Fruit fly (Drosophila melanogaster): Measurements from ENCODE around the gene opa.

opa gene

dm6 chr3R:4813172-4813716 lies 39.4 kb upstream of the opa start:
- TF ChIP-seq Abd-B (GFP tag; optimal IDR thresholded peaks at IDR 0.05) = no peak
- no peak for TF ChIP-seq sv (GFP tag; optimal IDR thresholded peaks at IDR 0.05)
- peak; percentile 37 for TF ChIP-seq Sp1 (GFP tag; optimal IDR thresholded peaks at IDR 0.05)
- no peak for TF ChIP-seq Myc (optimal IDR thresholded peaks at IDR 0.05)
- peak; percentile 51 for TF ChIP-seq woc (GFP tag; optimal IDR thresholded peaks at IDR 0.05)
- TF ChIP-seq lola (GFP tag; optimal IDR thresholded peaks at IDR 0.05) = no peak
- peak; percentile 72 for TF ChIP-seq Hr83 (GFP tag; optimal IDR thresholded peaks at IDR 0.05; ENCODE audit: poor library complexity, severe bottlenecking)
- TF ChIP-seq br (GFP tag; optimal IDR thresholded peaks at IDR 0.05) = peak; percentile 28
- TF ChIP-seq CG32264 (GFP tag; optimal IDR thresholded peaks at IDR 0.05) = peak; percentile 37
- peak; percentile 24 for TF ChIP-seq OdsH (GFP tag; optimal IDR thresholded peaks at IDR 0.05)
- TF ChIP-seq h (GFP tag; optimal IDR thresholded peaks at IDR 0.05) = peak; percentile 25
- no peak for TF ChIP-seq HLH106 (tag; optimal IDR thresholded peaks at IDR 0.05)
- TF ChIP-seq dsf (GFP tag; optimal IDR thresholded peaks at IDR 0.05; ENCODE audit: borderline replicate concordance) = no peak
- TF ChIP-seq Rel (GFP tag; optimal IDR thresholded peaks at IDR 0.05) = no peak
- TF ChIP-seq Rel (tag; optimal IDR thresholded peaks at IDR 0.05) = peak; percentile 48
- no peak for TF ChIP-seq sage (GFP tag; optimal IDR thresholded peaks at IDR 0.05)
- peak; percentile 28 for TF ChIP-seq fru (GFP tag; optimal IDR thresholded peaks at IDR 0.05)
- TF ChIP-seq Mio (GFP tag; optimal IDR thresholded peaks at IDR 0.05) = no peak
- peak; percentile 41 for TF ChIP-seq rgr (GFP tag; optimal IDR thresholded peaks at IDR 0.05)
- TF ChIP-seq tai (GFP tag; optimal IDR thresholded peaks at IDR 0.05) = peak; percentile 12
- TF ChIP-seq Dif (GFP tag; optimal IDR thresholded peaks at IDR 0.05; ENCODE audit: partially characterized antibody) = no peak
- no peak for TF ChIP-seq Hr78 (GFP tag; optimal IDR thresholded peaks at IDR 0.05)
- no peak for TF ChIP-seq ey (GFP tag; optimal IDR thresholded peaks at IDR 0.05)
- TF ChIP-seq foxo (GFP tag; optimal IDR thresholded peaks at IDR 0.05) = no peak
- TF ChIP-seq GATAd (GFP tag; optimal IDR thresholded peaks at IDR 0.05) = no peak
- peak; percentile 19 for TF ChIP-seq psq (GFP tag; optimal IDR thresholded peaks at IDR 0.05)
- TF ChIP-seq Jra (GFP tag; optimal IDR thresholded peaks at IDR 0.05) = no peak
- no peak for TF ChIP-seq Dfd (GFP tag; optimal IDR thresholded peaks at IDR 0.05)
- no peak for TF ChIP-seq usp (GFP tag; optimal IDR thresholded peaks at IDR 0.05)
- no peak for TF ChIP-seq jim (GFP tag; optimal IDR thresholded peaks at IDR 0.05)
- TF ChIP-seq dl (GFP tag; optimal IDR thresholded peaks at IDR 0.05; ENCODE audit: insufficient read depth in 1 of 2, partially characterized antibody in 2 of 2) = no peak
- peak; percentile 16 for TF ChIP-seq CG9705 (GFP tag; optimal IDR thresholded peaks at IDR 0.05)
- TF ChIP-seq N (GFP tag; optimal IDR thresholded peaks at IDR 0.05) = no peak
- no peak for TF ChIP-seq pan (optimal IDR thresholded peaks at IDR 0.05)
- TF ChIP-seq Hnf4 (GFP tag; optimal IDR thresholded peaks at IDR 0.05) = peak; percentile 51
- TF ChIP-seq dmrt93B (GFP tag; optimal IDR thresholded peaks at IDR 0.05) = no peak
- no peak for TF ChIP-seq brk (GFP tag; optimal IDR thresholded peaks at IDR 0.05)

- TF ChIP-seq dsf (GFP tag; optimal IDR thresholded peaks at IDR 0.05; ENCODE audit: borderline replicate concordance) (no peak), h (GFP tag; optimal IDR thresholded peaks at IDR 0.05) (no peak), Dfd (GFP tag; optimal IDR thresholded peaks at IDR 0.05) (no peak), jim (GFP tag; optimal IDR thresholded peaks at IDR 0.05) (no peak), usp (GFP tag; optimal IDR thresholded peaks at IDR 0.05) (no peak), tai (GFP tag; optimal IDR thresholded peaks at IDR 0.05) (no peak), fru (GFP tag; optimal IDR thresholded peaks at IDR 0.05) (no peak), lola (GFP tag; optimal IDR thresholded peaks at IDR 0.05) (no peak), ey (GFP tag; optimal IDR thresholded peaks at IDR 0.05) (no peak), N (GFP tag; optimal IDR thresholded peaks at IDR 0.05) (no peak), Rel (GFP tag; optimal IDR thresholded peaks at IDR 0.05) (no peak), Rel (tag; optimal IDR thresholded peaks at IDR 0.05) (no peak), dl (GFP tag; optimal IDR thresholded peaks at IDR 0.05; ENCODE audit: insufficient read depth in 1 of 2, partially characterized antibody in 2 of 2) (no peak)
Measured at dm6 chr3R:4814677-4815076, 37.9 kb upstream of the opa start.

dm6 chr3R:4816018-4816417 lies 36.6 kb upstream of the opa start, which contains the start of gene BBS5:
TSS of gene BBS5 (plus strand) at chr3R:4816318.
- TF ChIP-seq rgr (GFP tag; optimal IDR thresholded peaks at IDR 0.05) = no peak
- TF ChIP-seq CG32264 (GFP tag; optimal IDR thresholded peaks at IDR 0.05) = no peak
- no peak for TF ChIP-seq sage (GFP tag; optimal IDR thresholded peaks at IDR 0.05)
- no peak for TF ChIP-seq psq (GFP tag; optimal IDR thresholded peaks at IDR 0.05)
- TF ChIP-seq Vsx2 (GFP tag; optimal IDR thresholded peaks at IDR 0.05; ENCODE audit: partially characterized antibody) = no peak
